Worm (Caenorhabditis elegans) whole organism, L4 larva: ENCODE results near the gene rmd-3.
A peak's percentile ranks its signal among the peaks of the same experiment; 100 is the strongest.

ENCODE experiments used
- F26F4.8 ChIP-seq: fragments of 200-800 bp; sonication (Bioruptor generic); conservative IDR thresholded peaks from 2 replicates; pipeline ENCODE4 v1.3.6; 2022; ENCODE audit warnings: missing genetic modification characterization, missing compliant biosample characterization
- F44E2.7 ChIP-seq: fragments of 200-800 bp; sonication (Bioruptor generic); IDR thresholded peaks from 2 replicates; pipeline ENCODE4 v2.1.2; 2022; ENCODE audit warnings: missing genetic modification characterization, missing compliant biosample characterization
- ZK546.5 ChIP-seq, 2 experiments: sonication (generic microtip); optimal IDR thresholded peaks; 2 replicates each; lab custom pipeline; 2017; ENCODE audit warnings: missing biosample characterization in 2 of 2, missing genetic modification characterization in 2 of 2
- aly-2 ChIP-seq: sonication (generic microtip); optimal IDR thresholded peaks from 2 replicates; lab custom pipeline; 2018; ENCODE audit warnings: missing biosample characterization, missing genetic modification characterization
- duxl-1 ChIP-seq: sonication (generic microtip); optimal IDR thresholded peaks from 2 replicates; lab custom pipeline; 2016; ENCODE audit warnings: mild to moderate bottlenecking, missing genetic modification characterization, moderate library complexity, missing compliant biosample characterization; ENCODE audit not compliant: poor library complexity
- jun-1 ChIP-seq: fragments of 150-350 bp; optimal IDR thresholded peaks from 2 replicates; lab custom pipeline; 2014; ENCODE audit warnings: missing biosample characterization, missing genetic modification reagents, missing genetic modification characterization
- lsy-2 ChIP-seq, 2 experiments: fragments of 150-350 bp in 1 of 2; sonication (generic microtip) in 1 of 2; optimal IDR thresholded peaks; 2 replicates each; lab custom pipeline; 2014 to 2017; ENCODE audit warnings: missing biosample characterization in 2 of 2, missing genetic modification characterization in 2 of 2
- mep-1 ChIP-seq: fragments of 150-350 bp; sonication (generic microtip); optimal IDR thresholded peaks from 3 replicates; lab custom pipeline; 2014; ENCODE audit warnings: missing biosample characterization, missing genetic modification characterization
- nhr-76 ChIP-seq: fragments of 150-350 bp; optimal IDR thresholded peaks from 2 replicates; lab custom pipeline; 2014; ENCODE audit warnings: missing biosample characterization, missing genetic modification characterization
- unc-130 ChIP-seq: sonication (generic microtip); optimal IDR thresholded peaks from 2 replicates; lab custom pipeline; 2016; ENCODE audit warnings: missing genetic modification reagents, missing genetic modification characterization, missing compliant biosample characterization
- unc-62 ChIP-seq, 3 experiments: fragments of 150-350 bp in 1 of 3; sonication (generic microtip); optimal IDR thresholded peaks in 2 of 3; peaks in 1 of 3; 1 replicate in 1 of 3; 2 replicates in 2 of 3; lab custom pipeline; 2014 to 2017; ENCODE audit warnings: missing biosample characterization in 3 of 3, missing genetic modification characterization in 3 of 3, missing genetic modification reagents in 3 of 3, missing genotype in 1 of 3
- zfp-3 ChIP-seq: fragments of 200-800 bp; sonication (Bioruptor generic); conservative IDR thresholded peaks from 2 replicates; pipeline ENCODE4 v1.3.6; 2022; ENCODE audit warnings: missing genetic modification reagents, missing genetic modification characterization, missing compliant biosample characterization
- ztf-11 ChIP-seq: fragments of 150-350 bp; optimal IDR thresholded peaks from 2 replicates; lab custom pipeline; 2014; ENCODE audit warnings: missing biosample characterization, missing genetic modification characterization

DNA sequence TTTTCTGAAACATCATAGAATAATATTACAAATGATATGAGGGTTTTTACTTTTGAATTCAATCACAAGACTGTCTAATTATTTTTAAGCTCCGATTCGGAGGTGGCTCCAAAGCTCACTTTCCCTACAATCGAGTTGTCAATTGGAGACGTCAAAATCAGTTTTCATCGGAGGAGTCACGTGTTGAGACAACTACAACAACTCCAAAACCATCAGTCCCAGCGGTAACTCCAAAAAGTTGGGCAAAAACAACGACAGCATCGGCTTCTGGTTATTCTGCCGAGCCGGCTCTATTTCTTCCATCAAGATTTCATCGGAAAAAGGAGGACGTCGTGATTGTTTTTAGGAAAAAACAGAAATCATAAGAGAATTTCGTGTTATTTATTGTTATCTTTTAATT is 44.7 kb upstream of the rmd-3 start:
- TF ChIP-seq F44E2.7 (GFP tag; lab: Robert Waterston, UW) (no peak), lsy-2 (tag; optimal IDR thresholded peaks at IDR 0.05; lab: Kevin White, UChicago) (no peak), zfp-3 (GFP tag; lab: Robert Waterston, UW) (no peak), aly-2 (no peak), unc-62 (GFP tag; optimal IDR thresholded peaks at IDR 0.05 in 1 of 2; lab: Kevin White, UChicago) (peak in 1 of 2 experiments; percentile 60), unc-62 (tag; optimal IDR thresholded peaks at IDR 0.05; lab: Kevin White, UChicago) (no peak), duxl-1 (tag; lab: Kevin White, UChicago) (no peak), ZK546.5 (tag; optimal IDR thresholded peaks at IDR 0.05; lab: Kevin White, UChicago) (no peak), F26F4.8 (no peak), nhr-76 (tag; lab: Kevin White, UChicago) (no peak), mep-1 (tag; lab: Kevin White, UChicago) (no peak), unc-130 (GFP tag; lab: Kevin White, UChicago) (no peak), ztf-11 (no peak), jun-1 (tag; lab: Kevin White, UChicago) (no peak)
